Fruit fly (Drosophila melanogaster) whole organism, pupa: ENCODE data around the gene CG16717.
A peak's percentile ranks its signal among the peaks of the same experiment; 100 is the strongest.

Experiments
- CG10348 ChIP-seq: fragments of 200-800 bp; sonication (Bioruptor generic); IDR thresholded peaks from 2 replicates; pipeline ENCODE4 v1.3.6; 2022; ENCODE audit warnings: missing biosample characterization, missing genetic modification characterization
- CG12605 ChIP-seq: fragments of 200-800 bp; sonication (Bioruptor generic); IDR thresholded peaks from 2 replicates; pipeline ENCODE4 v1.3.6; 2022; ENCODE audit warnings: missing biosample characterization, missing genetic modification characterization
- CG13204 ChIP-seq: fragments of 200-800 bp; sonication (Bioruptor generic); optimal IDR thresholded peaks from 2 replicates; lab custom pipeline; 2018; ENCODE audit warnings: missing biosample characterization, mild to moderate bottlenecking, missing genetic modification characterization, moderate library complexity
- CG14655 ChIP-seq: fragments of 200-800 bp; sonication (Bioruptor generic); optimal IDR thresholded peaks from 3 replicates; lab custom pipeline; 2017; ENCODE audit warnings: mild to moderate bottlenecking, missing biosample characterization, missing genetic modification reagents, missing genetic modification characterization
- CG15710 ChIP-seq: fragments of 200-800 bp; sonication (Bioruptor generic); optimal IDR thresholded peaks from 2 replicates; lab custom pipeline; 2018; ENCODE audit warnings: missing biosample characterization, mild to moderate bottlenecking, missing genetic modification characterization, moderate library complexity
- CG17806 ChIP-seq: fragments of 200-800 bp; sonication (Bioruptor generic); optimal IDR thresholded peaks from 2 replicates; lab custom pipeline; 2018; ENCODE audit warnings: missing biosample characterization, mild to moderate bottlenecking, missing genetic modification characterization, moderate library complexity
- CG32121 ChIP-seq: fragments of 200-800 bp; sonication (Bioruptor generic); IDR thresholded peaks from 2 replicates; pipeline ENCODE4 v1.3.6; 2022; ENCODE audit warnings: missing biosample characterization, missing genetic modification characterization
- CG34367 ChIP-seq: fragments of 200-800 bp; sonication (Bioruptor generic); optimal IDR thresholded peaks from 2 replicates; lab custom pipeline; 2018; ENCODE audit warnings: missing biosample characterization, mild to moderate bottlenecking, missing genetic modification characterization
- CG4496 ChIP-seq: fragments of 200-800 bp; sonication (Bioruptor generic); IDR thresholded peaks from 3 replicates; pipeline ENCODE4 v1.3.6; 2022; ENCODE audit warnings: missing biosample characterization, missing genetic modification characterization
- CG8159 ChIP-seq: fragments of 200-800 bp; sonication (Bioruptor generic); optimal IDR thresholded peaks from 3 replicates; lab custom pipeline; 2018; ENCODE audit warnings: missing biosample characterization, mild to moderate bottlenecking, missing genetic modification characterization, moderate library complexity
- CG8301 ChIP-seq: fragments of 200-800 bp; sonication (Bioruptor generic); optimal IDR thresholded peaks from 2 replicates; lab custom pipeline; 2018; ENCODE audit warnings: missing biosample characterization, mild to moderate bottlenecking, missing genetic modification characterization
- CG9948 ChIP-seq: fragments of 200-800 bp; sonication (Bioruptor generic); optimal IDR thresholded peaks from 2 replicates; lab custom pipeline; 2018; ENCODE audit warnings: missing biosample characterization, mild to moderate bottlenecking, missing genetic modification characterization, moderate library complexity
- D1 ChIP-seq: fragments of 200-800 bp; sonication (Bioruptor generic); optimal IDR thresholded peaks from 2 replicates; lab custom pipeline; 2018; ENCODE audit warnings: missing biosample characterization, mild to moderate bottlenecking, missing genetic modification characterization, moderate library complexity
- EcR ChIP-seq: fragments of 200-800 bp; sonication (Bioruptor generic); optimal IDR thresholded peaks from 3 replicates; lab custom pipeline; 2019; ENCODE audit warnings: missing biosample characterization, missing genetic modification characterization, mild to moderate bottlenecking, moderate library complexity, missing genetic modification reagents
- Ets98B ChIP-seq: fragments of 200-800 bp; sonication (Bioruptor generic); IDR thresholded peaks from 2 replicates; pipeline ENCODE4 v1.3.6; 2022; ENCODE audit warnings: missing biosample characterization, missing genetic modification characterization
- Pif1A ChIP-seq: fragments of 200-800 bp; sonication (Bioruptor generic); optimal IDR thresholded peaks from 3 replicates; lab custom pipeline; 2016; ENCODE audit warnings: missing biosample characterization, missing genetic modification characterization
- Pif1B ChIP-seq: fragments of 200-800 bp; sonication (Bioruptor generic); optimal IDR thresholded peaks from 3 replicates; lab custom pipeline; 2016; ENCODE audit warnings: missing biosample characterization, missing genetic modification characterization
- Snoo ChIP-seq: fragments of 200-800 bp; sonication (Bioruptor generic); optimal IDR thresholded peaks from 3 replicates; lab custom pipeline; 2017; ENCODE audit warnings: missing biosample characterization, mild to moderate bottlenecking, missing genetic modification characterization, inconsistent platforms
- fd96Ca ChIP-seq: fragments of 200-800 bp; sonication (Bioruptor generic); IDR thresholded peaks from 3 replicates; pipeline ENCODE4 v1.3.6; 2022; ENCODE audit warnings: missing biosample characterization, missing genetic modification characterization
- gl ChIP-seq: fragments of 200-800 bp; sonication (Bioruptor generic); optimal IDR thresholded peaks from 2 replicates; lab custom pipeline; 2018; ENCODE audit warnings: missing biosample characterization, mild to moderate bottlenecking, missing genetic modification characterization
- rn ChIP-seq: fragments of 200-800 bp; sonication (Bioruptor generic); IDR thresholded peaks from 2 replicates; pipeline ENCODE4 v1.3.6; 2022; ENCODE audit warnings: missing biosample characterization, missing genetic modification characterization

CG16717 gene

dm6 chr3L:9720102-9720501 lies 41.1 kb downstream of the CG16717 start:
- TF ChIP-seq fd96Ca (GFP tag; lab: Robert Waterston, UW) (no peak), CG13204 (GFP tag; lab: Kevin White, UChicago) (no peak), CG14655 (GFP tag; lab: Kevin White, UChicago) (no peak), gl (tag; lab: Kevin White, UChicago) (no peak), Pif1A (no peak), D1 (tag; lab: Kevin White, UChicago) (no peak), CG15710 (tag; lab: Kevin White, UChicago) (no peak), EcR (GFP tag; lab: Kevin White, UChicago) (no peak), Pif1B (GFP tag; lab: Kevin White, UChicago) (no peak), CG4496 (GFP tag; lab: Robert Waterston, UW) (no peak), CG8159 (no peak)
- TF ChIP-seq, all 21 proteins: peak for 0

- TF ChIP-seq CG17806 (tag; lab: Kevin White, UChicago) (peak; percentile 45), rn (GFP tag; lab: Robert Waterston, UW) (no peak), Pif1A (no peak), D1 (tag; lab: Kevin White, UChicago) (no peak), CG32121 (GFP tag; lab: Robert Waterston, UW) (peak; percentile 65; the same call in 1 of the 2 replicates), CG8159 (peak; percentile 56), CG14655 (GFP tag; lab: Kevin White, UChicago) (no peak), gl (tag; lab: Kevin White, UChicago) (peak; percentile 12), Snoo (tag; lab: Kevin White, UChicago) (peak; percentile 60), CG15710 (tag; lab: Kevin White, UChicago) (peak; percentile 59), fd96Ca (GFP tag; lab: Robert Waterston, UW) (no peak), CG10348 (no peak), Pif1B (GFP tag; lab: Kevin White, UChicago) (no peak), CG13204 (GFP tag; lab: Kevin White, UChicago) (no peak), CG4496 (GFP tag; lab: Robert Waterston, UW) (peak; percentile 79), EcR (GFP tag; lab: Kevin White, UChicago) (no peak), CG9948 (tag; lab: Kevin White, UChicago) (peak; percentile 28), CG12605 (GFP tag; lab: Robert Waterston, UW) (no peak), CG8301 (tag; lab: Kevin White, UChicago) (no peak), Ets98B (peak; percentile 50; the same call in 1 of the 2 replicates), CG34367 (no peak)
- TF ChIP-seq, all 21 proteins: peak for 9
These were observed 44.1 kb downstream of the CG16717 start, which contains the start of the genes nbs and defl for dm6 chr3L:9723108-9723507. nbs (minus strand) TSS chr3L:9723194. defl (plus strand) TSS chr3L:9723423.

- no peak for TF ChIP-seq CG32121 (GFP tag; lab: Robert Waterston, UW)
- TF ChIP-seq CG8159 = peak; percentile 50
These were observed 47.7 kb downstream of the CG16717 start, which contains the start of gene Naa60 for dm6 chr3L:9726707-9727106. Naa60 (plus strand) TSS chr3L:9726895.

- TF ChIP-seq CG4496 (GFP tag; lab: Robert Waterston, UW) (no peak), CG9948 (tag; lab: Kevin White, UChicago) (no peak), Pif1B (GFP tag; lab: Kevin White, UChicago) (no peak), Ets98B (peak; percentile 14; the same call in 1 of the 2 replicates), Snoo (tag; lab: Kevin White, UChicago) (peak; percentile 6)
- TF ChIP-seq, all 21 proteins: peak for 2
These were observed 50.9 kb downstream of the CG16717 start, which contains the start of gene ATPsynB for dm6 chr3L:9729795-9730421. ATPsynB (plus strand) TSS chr3L:9729999.
